Fruit fly (Drosophila melanogaster) Kc167 (cell line): Measurements from ENCODE around the gene rb.

Experiments used
- Sin3A ChIP-seq: fragments of >200 bp; optimal IDR thresholded peaks from 2 replicates; lab custom pipeline; 2018; ENCODE audit warnings: missing external identifiers
- h ChIP-seq: fragments of >200 bp; optimal IDR thresholded peaks from 3 replicates; lab custom pipeline; 2018; ENCODE audit warnings: missing external identifiers
- psq ChIP-seq: fragments of >200 bp; optimal IDR thresholded peaks from 2 replicates; lab custom pipeline; 2017; ENCODE audit warnings: missing external identifiers

- TF ChIP-seq Sin3A (lab: Kevin White, UChicago) (no peak), h (lab: Kevin White, UChicago) (no peak), psq (lab: Kevin White, UChicago) (no peak)
Measured at dm6 chrX:4503542-4503941, 36.9 kb downstream of the rb start.
